Fruit fly (Drosophila melanogaster): Measurements from ENCODE around the gene Act5C.

Act5C gene

dm6 chrX:5852677-5853076 lies 48.0 kb upstream of the Act5C start (continued):
- TF ChIP-seq unpg (GFP tag; optimal IDR thresholded peaks at IDR 0.05) (peak; percentile 10), D19A (tag; optimal IDR thresholded peaks at IDR 0.05) (peak; percentile 0), CG13424 (tag; optimal IDR thresholded peaks at IDR 0.05) (peak; percentile 1), CG14710 (tag; optimal IDR thresholded peaks at IDR 0.05) (peak; percentile 2), CG2712 (tag; optimal IDR thresholded peaks at IDR 0.05) (peak; percentile 30), CG11247 (GFP tag; IDR thresholded peaks at IDR 0.05) (no peak), CG10959 (GFP tag; IDR thresholded peaks at IDR 0.05) (0 out of 2 replicates have a peak, but pooled peaks have one; percentile 16), caup (GFP tag; optimal IDR thresholded peaks at IDR 0.05; ENCODE audit: severe bottlenecking) (no peak), dysf (GFP tag; IDR thresholded peaks at IDR 0.05) (0 out of 3 replicates have a peak, but pooled peaks have one; percentile 32), dati (GFP tag; IDR thresholded peaks at IDR 0.05) (no peak), HLH3B (GFP tag; IDR thresholded peaks at IDR 0.05) (no peak), CG11504 (tag; optimal IDR thresholded peaks at IDR 0.05) (peak; percentile 49), CG3847 (GFP tag; IDR thresholded peaks at IDR 0.05) (peak; percentile 9; the same call in 1 of the 2 replicates), row (GFP tag; IDR thresholded peaks at IDR 0.05) (peak; percentile 54), Blimp-1 (GFP tag; optimal IDR thresholded peaks at IDR 0.05) (peak; percentile 12), bsh (GFP tag; optimal IDR thresholded peaks at IDR 0.05) (peak in 1 of 2 experiments; percentile 20), Hr51 (GFP tag; optimal IDR thresholded peaks at IDR 0.05) (peak in 1 of 2 experiments; percentile 9), CG2120 (GFP tag; optimal IDR thresholded peaks at IDR 0.05) (no peak), Nf-YA (GFP tag; IDR thresholded peaks at IDR 0.05) (no peak), zfh1 (GFP tag; IDR thresholded peaks at IDR 0.05) (peak; percentile 7; the same call in 1 of the 3 replicates), CG2678 (tag; optimal IDR thresholded peaks at IDR 0.05) (peak; percentile 47), Hr78 (GFP tag; optimal IDR thresholded peaks at IDR 0.05) (no peak), CG1024 (GFP tag; IDR thresholded peaks at IDR 0.05) (no peak), esg (GFP tag; conservative IDR thresholded peaks at IDR 0.05) (0 out of 2 replicates have a peak, but pooled peaks have one; percentile 14)

dm6 chrX:5853461-5853860 lies 47.2 kb upstream of the Act5C start, which contains the start of gene CG43136:
TSS of gene CG43136 (plus strand) at chrX:5853761.
- no peak for TF ChIP-seq CG3847 (GFP tag; IDR thresholded peaks at IDR 0.05)
- no peak for TF ChIP-seq sens-2 (GFP tag; IDR thresholded peaks at IDR 0.05)
- TF ChIP-seq CG2875 (GFP tag; optimal IDR thresholded peaks at IDR 0.05): no peak
- no peak for TF ChIP-seq Ets97D (GFP tag; optimal IDR thresholded peaks at IDR 0.05)
- TF ChIP-seq CoRest (tag; optimal IDR thresholded peaks at IDR 0.05): no peak
- no peak for TF ChIP-seq Antp (GFP tag; optimal IDR thresholded peaks at IDR 0.05)
- no peak for TF ChIP-seq NfI (GFP tag; optimal IDR thresholded peaks at IDR 0.05)
- TF ChIP-seq sisA (GFP tag; IDR thresholded peaks at IDR 0.05): no peak
- TF ChIP-seq mirr (GFP tag; optimal IDR thresholded peaks at IDR 0.05): no peak
- no peak for TF ChIP-seq en (GFP tag; optimal IDR thresholded peaks at IDR 0.05)
- TF ChIP-seq pfk (GFP tag; optimal IDR thresholded peaks at IDR 0.05): no peak
- no peak for TF ChIP-seq cad (GFP tag; optimal IDR thresholded peaks at IDR 0.05)
- no peak for TF ChIP-seq CG12299 (tag; optimal IDR thresholded peaks at IDR 0.05)
- TF ChIP-seq CG13296 (GFP tag; optimal IDR thresholded peaks at IDR 0.05): no peak
- TF ChIP-seq Dip2 (GFP tag; IDR thresholded peaks at IDR 0.05): no peak
- TF ChIP-seq ATbp (GFP tag; optimal IDR thresholded peaks at IDR 0.05): no peak

Data from whole organism, embryonic.